Worm (Caenorhabditis elegans): Measurements from ENCODE around the gene Y48B6A.10.

- TF ChIP-seq F49E8.2 (tag; optimal IDR thresholded peaks at IDR 0.05; ENCODE audit: borderline replicate concordance), result no peak
- TF ChIP-seq nhr-28 (tag; optimal IDR thresholded peaks at IDR 0.05), result no peak
- TF ChIP-seq egl-27 (tag; optimal IDR thresholded peaks at IDR 0.05), result no peak
- no peak for TF ChIP-seq unc-130 (GFP tag; optimal IDR thresholded peaks at IDR 0.05)
- no peak for TF ChIP-seq pha-4 (GFP tag; IDR thresholded peaks at IDR 0.05)
- no peak for TF ChIP-seq pha-4 (tag; optimal IDR thresholded peaks at IDR 0.05)
- TF ChIP-seq zip-2 (tag; optimal IDR thresholded peaks at IDR 0.05), result no peak
- no peak for TF ChIP-seq nhr-10 (tag; optimal IDR thresholded peaks at IDR 0.05)
- TF ChIP-seq snpc-4 (tag; optimal IDR thresholded peaks at IDR 0.05), result no peak
- no peak for TF ChIP-seq nhr-6 (tag; optimal IDR thresholded peaks at IDR 0.05)
Measured at ce11 chrII:14226175-14226574, 12.0 kb downstream of the Y48B6A.10 start, which contains the start of gene Y48B6A.13.
